Fruit fly (Drosophila melanogaster) whole organism: ENCODE data around the gene CG13258.

ENCODE experiments used
- CG8478 ChIP-seq: fragments of >200 bp; optimal IDR thresholded peaks from 2 replicates; lab custom pipeline; 2018; ENCODE audit warnings: inconsistent platforms
- Dll ChIP-seq: fragments of >200 bp; optimal IDR thresholded peaks from 2 replicates; lab custom pipeline; 2017
- EcR ChIP-seq, 2 experiments: fragments of >200 bp; optimal IDR thresholded peaks; 2 replicates each; lab custom pipeline; 2017; ENCODE audit warnings: missing biosample characterization in 2 of 2, missing genetic modification characterization in 2 of 2, missing genetic modification reagents in 2 of 2
- pan ChIP-seq: fragments of >200 bp; optimal IDR thresholded peaks from 2 replicates; lab custom pipeline; 2017
- psq ChIP-seq: fragments of >200 bp; optimal IDR thresholded peaks from 2 replicates; lab custom pipeline; 2017
- usp ChIP-seq: fragments of >200 bp; optimal IDR thresholded peaks from 2 replicates; lab custom pipeline; 2017; ENCODE audit warnings: missing biosample characterization, missing genetic modification characterization, mixed read lengths

Gene CG13258

dm6 chr2L:16255232-16256117 is 37.4 kb downstream of the CG13258 start:
- TF ChIP-seq psq (lab: Kevin White, UChicago) (no peak), pan (lab: Kevin White, UChicago) (no peak), Dll (lab: Kevin White, UChicago) (no peak), usp (GFP tag; lab: Kevin White, UChicago) (no peak), EcR (GFP tag; optimal IDR thresholded peaks at IDR 0.05; lab: Kevin White, UChicago) (no peak), CG8478 (lab: Kevin White, UChicago) (no peak)

dm6 chr2L:16251598-16252131 is 41.2 kb downstream of the CG13258 start, which contains the start of gene CG46309:
TSS of gene CG46309 (minus strand) at chr2L:16251788.
- TF ChIP-seq Dll (lab: Kevin White, UChicago) (no peak), usp (GFP tag; lab: Kevin White, UChicago) (no peak), psq (lab: Kevin White, UChicago) (no peak), CG8478 (lab: Kevin White, UChicago) (no peak), pan (lab: Kevin White, UChicago) (no peak), EcR (GFP tag; optimal IDR thresholded peaks at IDR 0.05; lab: Kevin White, UChicago) (no peak)
